Worm (Caenorhabditis elegans): ENCODE measurements around the gene gcy-20.

DNA sequence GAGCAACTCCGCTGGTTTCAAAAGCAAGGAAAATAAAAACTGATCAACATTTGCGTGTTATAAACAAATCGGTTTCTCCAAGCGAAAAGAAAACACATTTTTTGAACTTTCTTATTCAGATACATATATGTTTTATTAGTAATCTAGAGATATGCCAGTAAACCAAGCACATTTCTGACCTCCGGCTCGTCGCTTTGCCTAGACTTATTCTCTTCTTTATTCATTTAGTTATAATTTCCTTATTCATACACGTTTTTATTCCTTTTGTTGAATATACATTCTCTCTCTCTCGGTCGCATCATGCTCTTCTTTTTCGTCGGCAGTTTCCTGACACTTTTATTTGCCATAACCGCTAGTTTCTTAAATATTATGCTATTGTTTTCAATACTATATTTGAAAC is 45.1 kb upstream of the gcy-20 start, which contains the start of gene srbc-84:
- TF ChIP-seq ztf-23 (GFP tag; IDR thresholded peaks at IDR 0.05) = no peak
- TF ChIP-seq med-1 (GFP tag; optimal IDR thresholded peaks at IDR 0.05; ENCODE audit: insufficient read depth) = no peak
- no peak for TF ChIP-seq flt-1 (GFP tag; IDR thresholded peaks at IDR 0.05)
- no peak for TF ChIP-seq ztf-29 (GFP tag; IDR thresholded peaks at IDR 0.05)
- TF ChIP-seq tab-1 (GFP tag; IDR thresholded peaks at IDR 0.05) = no peak
- TF ChIP-seq ref-1 (GFP tag; conservative IDR thresholded peaks at IDR 0.05) = no peak
- no peak for TF ChIP-seq klf-2 (GFP tag; conservative IDR thresholded peaks at IDR 0.05)

Data from whole organism, midembryonic.